Worm (Caenorhabditis elegans) whole organism, L1 larva: ENCODE measurements around the gene srx-33.

ENCODE experiments used
- Y116A8C.19 ChIP-seq: sonication (generic microtip); optimal IDR thresholded peaks from 2 replicates; lab custom pipeline; 2016; ENCODE audit warnings: missing compliant biosample characterization, missing genetic modification characterization, borderline replicate concordance
- ama-1 ChIP-seq: fragments of 150-350 bp; optimal IDR thresholded peaks from 2 replicates; lab custom pipeline; 2014
- ceh-63 ChIP-seq: fragments of 200-800 bp; sonication (Bioruptor generic); optimal IDR thresholded peaks from 2 replicates; lab custom pipeline; 2018; ENCODE audit warnings: mild to moderate bottlenecking, missing genetic modification characterization, missing compliant biosample characterization
- ceh-82 ChIP-seq, 3 experiments: fragments of 150-350 bp in 1 of 3; sonication (generic microtip) in 2 of 3; optimal IDR thresholded peaks; 2 replicates each; lab custom pipeline; 2014 to 2017; ENCODE audit warnings: missing biosample characterization in 3 of 3, missing genetic modification characterization in 3 of 3
- ceh-90 ChIP-seq: sonication (generic microtip); optimal IDR thresholded peaks from 2 replicates; lab custom pipeline; 2016; ENCODE audit warnings: missing genetic modification characterization, missing compliant biosample characterization
- efl-1 ChIP-seq, 4 experiments: fragments of 150-350 bp; optimal IDR thresholded peaks in 3 of 4; peaks in 1 of 4; 1 replicate in 1 of 4; 2 replicates in 3 of 4; lab custom pipeline; 2014; ENCODE audit warnings: missing biosample characterization in 2 of 4, missing genetic modification characterization in 2 of 4, missing genetic modification reagents in 2 of 4
- efl-3 ChIP-seq: fragments of 200-800 bp; sonication (Bioruptor generic); optimal IDR thresholded peaks from 2 replicates; lab custom pipeline; 2018; ENCODE audit warnings: mild to moderate bottlenecking, missing genetic modification characterization, missing compliant biosample characterization
- elt-3 ChIP-seq, 6 experiments: fragments of 150-350 bp in 1 of 6; sonication (generic microtip); optimal IDR thresholded peaks; 2 replicates each; lab custom pipeline; 2017 to 2018; ENCODE audit warnings: missing biosample characterization in 6 of 6, missing genetic modification characterization in 6 of 6, inconsistent platforms in 1 of 6
- fkh-10 ChIP-seq: sonication (generic microtip); optimal IDR thresholded peaks from 2 replicates; lab custom pipeline; 2017; ENCODE audit warnings: missing biosample characterization, missing genetic modification reagents, missing genetic modification characterization
- fkh-4 ChIP-seq: sonication (generic microtip); optimal IDR thresholded peaks from 2 replicates; lab custom pipeline; 2016; ENCODE audit warnings: missing compliant biosample characterization, missing genetic modification characterization, borderline replicate concordance
- fkh-8 ChIP-seq: sonication (generic microtip); optimal IDR thresholded peaks from 2 replicates; lab custom pipeline; 2016; ENCODE audit warnings: mild to moderate bottlenecking, missing genetic modification characterization, missing compliant biosample characterization
- grh-1 ChIP-seq: fragments of 200-800 bp; sonication (Bioruptor generic); IDR thresholded peaks from 2 replicates; pipeline ENCODE4 v1.3.6; 2022; ENCODE audit warnings: missing genetic modification reagents, missing genetic modification characterization, missing compliant biosample characterization
- hlh-17 ChIP-seq: fragments of 200-800 bp; sonication (Bioruptor generic); optimal IDR thresholded peaks from 2 replicates; lab custom pipeline; 2018; ENCODE audit warnings: missing genetic modification characterization, mild to moderate bottlenecking, missing compliant biosample characterization, moderate library complexity, borderline replicate concordance
- hlh-4 ChIP-seq: sonication (generic microtip); optimal IDR thresholded peaks from 2 replicates; lab custom pipeline; 2016; ENCODE audit warnings: mild to moderate bottlenecking, missing genetic modification characterization, missing compliant biosample characterization
- hpl-2 ChIP-seq: fragments of 150-350 bp; optimal IDR thresholded peaks from 2 replicates; lab custom pipeline; 2014; ENCODE audit warnings: missing biosample characterization, missing genetic modification reagents, missing genetic modification characterization
- isw-1 ChIP-seq: fragments of 200-800 bp; sonication (Bioruptor generic); IDR thresholded peaks from 2 replicates; pipeline ENCODE4 v1.3.6; 2022; ENCODE audit warnings: missing genetic modification characterization, missing compliant biosample characterization
- jun-1 ChIP-seq: fragments of 150-350 bp; optimal IDR thresholded peaks from 2 replicates; lab custom pipeline; 2014; ENCODE audit warnings: missing biosample characterization, missing genetic modification reagents, missing genetic modification characterization
- lin-13 ChIP-seq: fragments of 150-350 bp; optimal IDR thresholded peaks from 2 replicates; lab custom pipeline; 2014; ENCODE audit warnings: missing biosample characterization, missing genetic modification reagents, missing genetic modification characterization
- lin-15B ChIP-seq: fragments of 150-350 bp; sonication (generic microtip); optimal IDR thresholded peaks from 3 replicates; lab custom pipeline; 2014; ENCODE audit warnings: missing biosample characterization, missing genetic modification characterization
- mef-2 ChIP-seq: fragments of 150-350 bp; optimal IDR thresholded peaks from 2 replicates; lab custom pipeline; 2014; ENCODE audit warnings: missing biosample characterization, missing genetic modification characterization
- mep-1 ChIP-seq: fragments of 150-350 bp; optimal IDR thresholded peaks from 2 replicates; lab custom pipeline; 2014; ENCODE audit warnings: missing biosample characterization, missing genetic modification characterization
- nhr-12 ChIP-seq: sonication (generic microtip); optimal IDR thresholded peaks from 2 replicates; lab custom pipeline; 2017; ENCODE audit warnings: missing biosample characterization, missing genetic modification characterization
- nhr-19 ChIP-seq: fragments of 200-800 bp; sonication (Bioruptor generic); conservative IDR thresholded peaks from 2 replicates; pipeline ENCODE4 v1.3.6; 2022; ENCODE audit warnings: missing genetic modification characterization, missing compliant biosample characterization
- nhr-20 ChIP-seq: sonication (generic microtip); optimal IDR thresholded peaks from 2 replicates; lab custom pipeline; 2016; ENCODE audit warnings: mild to moderate bottlenecking, missing genetic modification characterization, missing compliant biosample characterization
- nhr-71 ChIP-seq: sonication (generic microtip); optimal IDR thresholded peaks from 2 replicates; lab custom pipeline; 2016; ENCODE audit warnings: mild to moderate bottlenecking, missing genetic modification characterization, moderate library complexity, missing compliant biosample characterization
- nhr-85 ChIP-seq: sonication (generic microtip); peaks from one replicate; lab custom pipeline; 2016; ENCODE audit warnings: missing genetic modification characterization, inconsistent platforms, missing compliant biosample characterization
- nhr-90 ChIP-seq: sonication (generic microtip); optimal IDR thresholded peaks from 2 replicates; lab custom pipeline; 2016; ENCODE audit warnings: mild to moderate bottlenecking, missing genetic modification characterization, missing compliant biosample characterization; ENCODE audit not compliant: poor library complexity
- snu-23 ChIP-seq: sonication (generic microtip); optimal IDR thresholded peaks from 2 replicates; lab custom pipeline; 2016; ENCODE audit warnings: missing genetic modification characterization, missing compliant biosample characterization
- sox-4 ChIP-seq: sonication (generic microtip); optimal IDR thresholded peaks from 2 replicates; lab custom pipeline; 2016; ENCODE audit warnings: missing genetic modification characterization, missing compliant biosample characterization
- tbx-2 ChIP-seq: sonication (generic microtip); optimal IDR thresholded peaks from 2 replicates; lab custom pipeline; 2016; ENCODE audit warnings: missing genetic modification characterization, missing compliant biosample characterization
- unc-130 ChIP-seq: fragments of 150-350 bp; optimal IDR thresholded peaks from 2 replicates; lab custom pipeline; 2017; ENCODE audit warnings: missing biosample characterization, missing genetic modification characterization, inconsistent platforms
- unc-86 ChIP-seq: sonication (generic microtip); optimal IDR thresholded peaks from 2 replicates; lab custom pipeline; 2016; ENCODE audit warnings: missing genetic modification characterization, missing compliant biosample characterization
- vab-15 ChIP-seq: sonication (generic microtip); optimal IDR thresholded peaks from 2 replicates; lab custom pipeline; 2017; ENCODE audit warnings: missing genotype, mild to moderate bottlenecking, missing genetic modification characterization, missing compliant biosample characterization
- zag-1 ChIP-seq: fragments of 150-350 bp; optimal IDR thresholded peaks from 2 replicates; lab custom pipeline; 2014; ENCODE audit warnings: missing biosample characterization, missing genetic modification characterization
- zip-4 ChIP-seq: fragments of 200-800 bp; sonication (Bioruptor generic); optimal IDR thresholded peaks from 2 replicates; lab custom pipeline; 2018; ENCODE audit warnings: mild to moderate bottlenecking, missing genetic modification characterization, moderate library complexity, missing compliant biosample characterization
- ztf-11 ChIP-seq, 2 experiments: sonication (generic microtip); optimal IDR thresholded peaks; 2 replicates each; lab custom pipeline; 2016 to 2017; ENCODE audit warnings: missing genetic modification characterization in 2 of 2, missing biosample characterization in 1 of 2, missing compliant biosample characterization in 1 of 2
- ztf-4 ChIP-seq: fragments of 150-350 bp; optimal IDR thresholded peaks from 2 replicates; lab custom pipeline; 2014; ENCODE audit warnings: missing biosample characterization, missing genetic modification characterization

srx-33 gene

DNA sequence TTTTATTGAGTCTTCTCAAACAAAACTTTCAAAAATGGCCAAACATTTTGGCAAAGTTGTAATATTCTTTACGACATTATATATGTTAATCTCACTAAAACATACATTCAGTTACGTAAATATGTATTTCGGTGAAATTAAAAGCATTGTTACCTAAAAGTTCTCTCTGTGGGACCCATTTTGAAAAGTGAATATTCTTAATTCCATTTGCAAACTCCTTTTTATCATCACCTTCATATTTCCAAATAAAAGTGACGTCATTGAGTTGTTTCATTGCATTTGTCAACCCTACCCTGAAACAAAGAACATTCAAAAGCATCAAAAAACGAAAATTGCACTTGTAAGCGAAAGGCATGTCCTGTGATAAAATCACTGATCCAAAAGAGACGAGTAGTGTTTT, 21.7 kb upstream of the srx-33 start:
- TF ChIP-seq fkh-8 (tag; lab: Kevin White, UChicago) (peak; percentile 29), nhr-19 (GFP tag; lab: Robert Waterston, UW) (peak; percentile 33), efl-1 (optimal IDR thresholded peaks at IDR 0.05; lab: Kevin White, UChicago) (no peak), efl-1 (GFP tag; optimal IDR thresholded peaks at IDR 0.05 in 1 of 2; lab: Kevin White, UChicago) (peak in 1 of 2 experiments; percentile 20), fkh-4 (tag; lab: Kevin White, UChicago) (no peak), nhr-71 (tag; lab: Kevin White, UChicago) (peak; percentile 14), nhr-90 (tag; lab: Kevin White, UChicago) (no peak), zip-4 (GFP tag; lab: Kevin White, UChicago) (no peak), vab-15 (no peak), nhr-20 (peak; percentile 14), snu-23 (no peak), Y116A8C.19 (tag; lab: Kevin White, UChicago) (no peak)

DNA sequence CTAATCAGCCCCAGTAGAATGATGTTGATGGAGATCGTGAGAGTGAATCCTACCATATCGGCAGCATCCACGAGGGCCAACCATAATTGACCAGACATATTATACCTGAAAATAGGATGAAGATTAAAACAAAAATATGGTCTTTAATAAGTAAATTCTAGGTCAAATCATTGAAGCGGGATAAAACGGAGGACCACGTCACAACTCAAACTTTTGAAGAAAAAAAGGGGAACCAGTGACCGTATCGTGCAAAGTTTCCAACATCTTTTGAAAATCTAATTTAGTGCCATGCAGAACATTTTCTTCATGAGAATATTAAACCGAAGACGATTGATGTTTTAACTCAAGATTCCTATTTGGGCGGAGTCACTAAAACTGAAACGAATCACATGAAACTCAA, 19.6 kb upstream of the srx-33 start, which contains the start of gene str-112:
str-112 (minus strand) TSS at position 101 of the 400 bp plus-strand sequence.
- TF ChIP-seq ceh-90 (tag; lab: Kevin White, UChicago) (no peak), elt-3 (tag; optimal IDR thresholded peaks at IDR 0.05; lab: Kevin White, UChicago) (no peak)

DNA sequence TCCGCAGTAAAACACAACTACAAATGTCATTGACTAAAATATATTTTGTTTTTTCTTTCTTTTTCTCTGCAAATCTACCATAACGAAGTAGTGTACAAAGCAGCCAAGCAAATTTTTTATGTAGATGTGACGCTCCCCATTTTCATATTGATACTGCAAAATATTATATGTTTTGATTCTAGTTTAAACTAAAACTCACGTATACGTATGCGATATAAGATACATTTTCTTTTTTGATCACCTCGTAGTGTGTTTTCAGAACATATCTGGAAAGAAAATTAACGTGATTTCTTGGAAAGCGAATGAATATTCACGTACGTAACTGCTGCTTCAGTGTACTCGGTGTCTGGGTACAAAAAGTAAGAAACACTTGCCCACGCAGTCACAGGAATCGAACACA, 18.2 kb upstream of the srx-33 start:
- TF ChIP-seq lin-15B (tag; lab: Kevin White, UChicago), result no peak
- no peak for TF ChIP-seq ceh-63 (GFP tag; lab: Kevin White, UChicago)
- TF ChIP-seq fkh-10 (GFP tag; lab: Kevin White, UChicago), result no peak
- no peak for TF ChIP-seq grh-1 (GFP tag; lab: Robert Waterston, UW)
- no peak for TF ChIP-seq isw-1
- TF ChIP-seq ama-1 (lab: Kevin White, UChicago), result no peak
- no peak for TF ChIP-seq jun-1 (tag; lab: Kevin White, UChicago)

DNA sequence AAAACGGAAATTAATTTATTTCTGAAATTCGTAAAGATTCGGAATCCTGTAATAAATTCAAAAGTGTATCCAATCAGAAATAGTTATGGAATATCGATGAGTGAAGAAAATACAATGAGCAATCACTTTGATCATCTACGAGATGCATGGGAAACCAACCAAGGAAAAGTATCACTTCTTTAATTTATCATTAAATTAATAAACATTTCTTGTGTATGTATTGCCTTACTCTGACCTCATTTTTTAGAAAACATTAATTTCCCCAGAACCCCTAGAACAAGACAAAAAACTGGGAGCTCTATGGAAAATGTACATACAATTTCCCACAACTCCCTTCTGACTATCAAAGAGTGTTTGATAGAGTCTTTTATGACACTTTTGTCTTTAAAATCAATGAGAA, 15.3 kb upstream of the srx-33 start, which contains the start of gene F10D2.16:
F10D2.16 (plus strand) TSS at position 301 of the 400 bp plus-strand sequence.
- TF ChIP-seq zip-4 (GFP tag; lab: Kevin White, UChicago) (no peak), efl-1 (optimal IDR thresholded peaks at IDR 0.05; lab: Kevin White, UChicago) (no peak), efl-1 (GFP tag; optimal IDR thresholded peaks at IDR 0.05 in 1 of 2; lab: Kevin White, UChicago) (peak in 1 of 2 experiments; percentile 39)

DNA sequence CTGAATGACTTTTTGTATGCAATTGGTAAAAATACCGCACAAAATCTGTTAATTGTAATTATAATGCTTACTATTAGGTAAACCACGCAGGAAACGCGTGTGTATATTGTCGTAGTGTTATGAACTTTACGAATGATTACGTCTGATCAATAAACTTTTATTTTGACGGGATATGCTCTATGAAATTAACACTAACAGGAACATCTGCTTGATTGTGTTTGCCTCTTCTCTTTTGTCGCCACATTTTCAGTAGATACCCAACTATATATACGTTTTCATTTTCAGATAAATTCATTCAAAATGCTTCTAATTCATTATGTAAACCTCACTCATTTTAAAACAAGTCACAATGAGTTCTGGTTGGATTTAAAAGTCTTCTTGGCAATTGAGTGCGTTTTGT, 13.6 kb upstream of the srx-33 start, which contains the start of gene sre-10:
sre-10 (plus strand) TSS at position 301 of the 400 bp plus-strand sequence.
- no peak for TF ChIP-seq ama-1 (lab: Kevin White, UChicago)
- no peak for TF ChIP-seq hlh-17
- TF ChIP-seq zag-1 (tag; lab: Kevin White, UChicago), result no peak
- TF ChIP-seq unc-130 (tag; lab: Kevin White, UChicago), result no peak
- no peak for TF ChIP-seq unc-86
- no peak for TF ChIP-seq hpl-2 (GFP tag; lab: Kevin White, UChicago)
- no peak for TF ChIP-seq tbx-2 (tag; lab: Kevin White, UChicago)
- TF ChIP-seq nhr-90 (tag; lab: Kevin White, UChicago), result no peak
- TF ChIP-seq ceh-82 (tag; optimal IDR thresholded peaks at IDR 0.05; lab: Kevin White, UChicago), result no peak
- no peak for TF ChIP-seq hlh-4 (tag; lab: Kevin White, UChicago)
- TF ChIP-seq ztf-4 (tag; lab: Kevin White, UChicago), result no peak
- TF ChIP-seq mef-2 (tag; lab: Kevin White, UChicago), result no peak
- no peak for TF ChIP-seq Y116A8C.19 (tag; lab: Kevin White, UChicago)
- TF ChIP-seq lin-13 (GFP tag; lab: Kevin White, UChicago), result no peak
- TF ChIP-seq mep-1 (tag; lab: Kevin White, UChicago), result no peak
- TF ChIP-seq ztf-11 (tag; optimal IDR thresholded peaks at IDR 0.05; lab: Kevin White, UChicago), result no peak
- TF ChIP-seq sox-4 (tag; lab: Kevin White, UChicago), result no peak
- no peak for TF ChIP-seq efl-3
- TF ChIP-seq nhr-85, result no peak
- TF ChIP-seq nhr-12 (tag; lab: Kevin White, UChicago), result no peak
